In the genomic region with DNA sequence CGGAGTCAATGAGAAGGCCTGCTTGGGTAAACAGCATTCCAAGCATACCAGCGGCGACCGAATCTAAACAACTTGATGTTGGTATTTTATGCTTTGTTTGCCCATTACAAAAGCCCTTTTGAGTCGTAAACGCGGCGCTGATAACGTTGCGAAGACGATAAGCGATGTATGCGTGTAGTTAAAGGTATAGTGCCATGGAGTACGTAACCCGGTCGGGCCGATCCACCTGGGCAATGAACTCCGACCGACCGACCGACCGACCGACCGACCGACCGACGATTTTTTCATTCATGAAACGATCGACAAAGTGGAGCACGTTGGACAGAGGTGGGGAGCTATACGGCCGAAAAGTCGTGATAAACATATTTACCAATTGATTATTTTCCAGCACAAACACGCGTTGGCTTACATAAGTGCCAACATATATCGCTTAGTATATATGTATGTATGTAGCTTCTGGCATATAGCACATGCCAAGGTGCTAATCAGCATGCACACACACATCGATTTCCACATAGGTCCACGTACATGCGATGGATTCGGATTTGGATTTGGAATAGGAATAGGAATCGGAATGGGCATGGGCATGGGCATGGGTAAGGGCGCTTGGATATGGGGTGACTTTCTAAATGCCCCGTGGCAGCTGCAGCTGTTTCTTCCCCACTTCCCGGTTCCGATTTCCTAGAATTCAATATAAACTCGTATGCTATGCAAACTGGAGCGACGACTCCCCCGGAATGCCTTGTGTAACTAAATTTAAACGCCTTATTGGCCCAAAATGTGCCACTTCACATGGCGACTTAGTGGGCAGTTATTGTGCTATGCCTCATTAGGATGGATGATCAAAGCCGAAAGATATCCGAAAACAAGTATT, we compare ENCODE assay signal across 1 fruit fly cellular context.
A peak's percentile ranks its signal among the peaks of the same experiment; 100 is the strongest.
TF ChIP-seq lines count a peak whose summit lies in the region.

No protein-coding gene starts in this region.

TF ChIP-seq in whole organism, embryonic, 481 proteins besides CTCF, POLR2A, EP300 and RAD21 (continued from another document):
- peak; percentile 32 for TF ChIP-seq CG15601 (tag; optimal IDR thresholded peaks at IDR 0.05; lab: Kevin White, UChicago)
- no peak for TF ChIP-seq CG10462 (GFP tag; optimal IDR thresholded peaks at IDR 0.05; lab: Kevin White, UChicago)
- TF ChIP-seq CG4424 (GFP tag; optimal IDR thresholded peaks at IDR 0.05; lab: Kevin White, UChicago), result no peak
- no peak for TF ChIP-seq shn (GFP tag; optimal IDR thresholded peaks at IDR 0.05; lab: Kevin White, UChicago)
- TF ChIP-seq CG7963 (GFP tag; IDR thresholded peaks at IDR 0.05; lab: Robert Waterston, UW; ENCODE audit: partially characterized antibody), result no peak
- TF ChIP-seq HHEX (GFP tag; optimal IDR thresholded peaks at IDR 0.05; lab: Kevin White, UChicago), result no peak
- peak; percentile 12 for TF ChIP-seq NC2α (GFP tag; optimal IDR thresholded peaks at IDR 0.05; lab: Kevin White, UChicago)
- no peak for TF ChIP-seq CG18262 (tag; optimal IDR thresholded peaks at IDR 0.05; lab: Kevin White, UChicago)
- peak; percentile 24 for TF ChIP-seq p53 (GFP tag; optimal IDR thresholded peaks at IDR 0.05; lab: Kevin White, UChicago)
- no peak for TF ChIP-seq CG10147 (GFP tag; optimal IDR thresholded peaks at IDR 0.05; lab: Kevin White, UChicago)
- TF ChIP-seq D (optimal IDR thresholded peaks at IDR 0.05; lab: Kevin White, UChicago), result no peak
- no peak for TF ChIP-seq D (GFP tag; optimal IDR thresholded peaks at IDR 0.05; lab: Kevin White, UChicago)
- TF ChIP-seq ash1 (GFP tag; optimal IDR thresholded peaks at IDR 0.05; lab: Kevin White, UChicago), result no peak
- no peak for TF ChIP-seq wdn (GFP tag; IDR thresholded peaks at IDR 0.05; lab: Robert Waterston, UW)
- TF ChIP-seq CG18011 (GFP tag; optimal IDR thresholded peaks at IDR 0.05; lab: Kevin White, UChicago), result no peak
- 0 out of 2 replicates have a peak, but pooled peaks have one; percentile 1 for TF ChIP-seq Ptx1 (GFP tag; IDR thresholded peaks at IDR 0.05; lab: Robert Waterston, UW)
- peak; percentile 69; the same call in 1 of the 3 replicates for TF ChIP-seq ci (GFP tag; IDR thresholded peaks at IDR 0.05; lab: Robert Waterston, UW)
- no peak for TF ChIP-seq sna (GFP tag; IDR thresholded peaks at IDR 0.05; lab: Robert Waterston, UW; ENCODE audit: partially characterized antibody)
- no peak for TF ChIP-seq CG8765 (GFP tag; IDR thresholded peaks at IDR 0.05; lab: Robert Waterston, UW)
- no peak for TF ChIP-seq CG3995 (GFP tag; optimal IDR thresholded peaks at IDR 0.05; lab: Kevin White, UChicago)
- no peak for TF ChIP-seq CG2889 (GFP tag; IDR thresholded peaks at IDR 0.05; lab: Robert Waterston, UW)
- TF ChIP-seq gsb (GFP tag; IDR thresholded peaks at IDR 0.05; lab: Robert Waterston, UW), result no peak
- TF ChIP-seq tna (GFP tag; IDR thresholded peaks at IDR 0.05; lab: Robert Waterston, UW; ENCODE audit: partially characterized antibody), result no peak
- peak; percentile 48 for TF ChIP-seq CG12071 (GFP tag; optimal IDR thresholded peaks at IDR 0.05; lab: Kevin White, UChicago)
- no peak for TF ChIP-seq mam (GFP tag; optimal IDR thresholded peaks at IDR 0.05; lab: Kevin White, UChicago)
- no peak for TF ChIP-seq CG14860 (GFP tag; IDR thresholded peaks at IDR 0.05; lab: Robert Waterston, UW; ENCODE audit: partially characterized antibody)
- TF ChIP-seq CG6813 (GFP tag; optimal IDR thresholded peaks at IDR 0.05; lab: Kevin White, UChicago), result peak; percentile 66
- no peak for TF ChIP-seq pum (GFP tag; optimal IDR thresholded peaks at IDR 0.05; lab: Kevin White, UChicago)
- TF ChIP-seq repo (GFP tag; optimal IDR thresholded peaks at IDR 0.05; lab: Kevin White, UChicago), result no peak
- no peak for TF ChIP-seq CG16815 (GFP tag; optimal IDR thresholded peaks at IDR 0.05; lab: Kevin White, UChicago)
- TF ChIP-seq Trl (optimal IDR thresholded peaks at IDR 0.05; lab: Kevin White, UChicago), result no peak
- no peak for TF ChIP-seq Trl (GFP tag; optimal IDR thresholded peaks at IDR 0.05; lab: Kevin White, UChicago)
- peak; percentile 22 for TF ChIP-seq CG15269 (tag; optimal IDR thresholded peaks at IDR 0.05; lab: Kevin White, UChicago)
- TF ChIP-seq CG8944 (GFP tag; optimal IDR thresholded peaks at IDR 0.05; lab: Kevin White, UChicago), result no peak
- TF ChIP-seq trh (GFP tag; optimal IDR thresholded peaks at IDR 0.05; lab: Kevin White, UChicago), result no peak
- TF ChIP-seq dati (GFP tag; IDR thresholded peaks at IDR 0.05; lab: Robert Waterston, UW), result no peak
- TF ChIP-seq exex (tag; optimal IDR thresholded peaks at IDR 0.05; lab: Kevin White, UChicago), result peak; percentile 75
- no peak for TF ChIP-seq sob (GFP tag; IDR thresholded peaks at IDR 0.05; lab: Robert Waterston, UW)
- no peak for TF ChIP-seq CG32532 (GFP tag; IDR thresholded peaks at IDR 0.05; lab: Robert Waterston, UW)
- no peak for TF ChIP-seq ewg (GFP tag; optimal IDR thresholded peaks at IDR 0.05; lab: Kevin White, UChicago)
- no peak for TF ChIP-seq pb (GFP tag; optimal IDR thresholded peaks at IDR 0.05; lab: Kevin White, UChicago)
- TF ChIP-seq CG12104 (GFP tag; optimal IDR thresholded peaks at IDR 0.05; lab: Kevin White, UChicago), result no peak
- peak in 1 of 2 experiments; percentile 96 for TF ChIP-seq Pdp1 (GFP tag; optimal IDR thresholded peaks at IDR 0.05; lab: Kevin White, UChicago)
- no peak for TF ChIP-seq Oaz (GFP tag; IDR thresholded peaks at IDR 0.05; lab: Robert Waterston, UW)
- TF ChIP-seq CG17385 (GFP tag; optimal IDR thresholded peaks at IDR 0.05; lab: Kevin White, UChicago), result peak; percentile 34
- no peak for TF ChIP-seq Poxn (GFP tag; IDR thresholded peaks at IDR 0.05; lab: Robert Waterston, UW)
- TF ChIP-seq Adf1 (GFP tag; IDR thresholded peaks at IDR 0.05; lab: Robert Waterston, UW), result peak; percentile 37; the same call in 1 of the 2 replicates
- 0 out of 2 replicates have a peak, but pooled peaks have one; percentile 7 for TF ChIP-seq crol (GFP tag; IDR thresholded peaks at IDR 0.05; lab: Robert Waterston, UW)
- no peak for TF ChIP-seq Nf-YC (tag; optimal IDR thresholded peaks at IDR 0.05; lab: Kevin White, UChicago)
- TF ChIP-seq CG14441 (GFP tag; IDR thresholded peaks at IDR 0.05; lab: Robert Waterston, UW), result no peak; the same call in 1 of the 2 replicates
- TF ChIP-seq CG9932 (GFP tag; IDR thresholded peaks at IDR 0.05; lab: Robert Waterston, UW), result no peak
- TF ChIP-seq vfl (GFP tag; optimal IDR thresholded peaks at IDR 0.05; lab: Kevin White, UChicago), result no peak
- TF ChIP-seq knrl (GFP tag; IDR thresholded peaks at IDR 0.05; lab: Robert Waterston, UW; ENCODE audit: partially characterized antibody), result no peak
- no peak for TF ChIP-seq slp2 (GFP tag; optimal IDR thresholded peaks at IDR 0.05; lab: Kevin White, UChicago)
- TF ChIP-seq ap (GFP tag; IDR thresholded peaks at IDR 0.05; lab: Robert Waterston, UW), result 0 out of 2 replicates have a peak, but pooled peaks have one; percentile 2
- no peak for TF ChIP-seq Eip74EF (GFP tag; optimal IDR thresholded peaks at IDR 0.05; lab: Kevin White, UChicago)
- no peak for TF ChIP-seq Dad (GFP tag; optimal IDR thresholded peaks at IDR 0.05; lab: Kevin White, UChicago)
- no peak for TF ChIP-seq CG12219 (GFP tag; optimal IDR thresholded peaks at IDR 0.05; lab: Kevin White, UChicago)
- no peak for TF ChIP-seq dmrt11E (tag; optimal IDR thresholded peaks at IDR 0.05; lab: Kevin White, UChicago)
- TF ChIP-seq zen2 (GFP tag; IDR thresholded peaks at IDR 0.05; lab: Robert Waterston, UW; ENCODE audit: partially characterized antibody), result 0 out of 3 replicates have a peak, but pooled peaks have one; percentile 24
- TF ChIP-seq pros (GFP tag; optimal IDR thresholded peaks at IDR 0.05; lab: Kevin White, UChicago), result no peak
- TF ChIP-seq dm (GFP tag; optimal IDR thresholded peaks at IDR 0.05; lab: Kevin White, UChicago), result no peak
- no peak for TF ChIP-seq Blimp-1 (GFP tag; optimal IDR thresholded peaks at IDR 0.05; lab: Kevin White, UChicago)
- no peak for TF ChIP-seq CG7928 (GFP tag; optimal IDR thresholded peaks at IDR 0.05; lab: Kevin White, UChicago)
- TF ChIP-seq fru (optimal IDR thresholded peaks at IDR 0.05; lab: Kevin White, UChicago), result no peak
- TF ChIP-seq CG3838 (GFP tag; optimal IDR thresholded peaks at IDR 0.05; lab: Kevin White, UChicago), result no peak
- no peak for TF ChIP-seq fd102C (GFP tag; optimal IDR thresholded peaks at IDR 0.05; lab: Kevin White, UChicago)
- peak; percentile 71 for TF ChIP-seq CG10431 (GFP tag; optimal IDR thresholded peaks at IDR 0.05; lab: Kevin White, UChicago)
- TF ChIP-seq CG6791 (GFP tag; IDR thresholded peaks at IDR 0.05; lab: Robert Waterston, UW; ENCODE audit: partially characterized antibody), result no peak
- TF ChIP-seq sug (tag; optimal IDR thresholded peaks at IDR 0.05; lab: Kevin White, UChicago), result peak; percentile 82
- no peak for TF ChIP-seq luna (GFP tag; optimal IDR thresholded peaks at IDR 0.05; lab: Kevin White, UChicago)
- peak; percentile 40 for TF ChIP-seq CG4328 (GFP tag; optimal IDR thresholded peaks at IDR 0.05; lab: Kevin White, UChicago)
- TF ChIP-seq jigr1 (GFP tag; IDR thresholded peaks at IDR 0.05; lab: Robert Waterston, UW), result no peak
- TF ChIP-seq Sox100B (GFP tag; optimal IDR thresholded peaks at IDR 0.05; lab: Kevin White, UChicago), result no peak
- TF ChIP-seq h (optimal IDR thresholded peaks at IDR 0.05; lab: Kevin White, UChicago), result no peak
- no peak for TF ChIP-seq Myb (GFP tag; optimal IDR thresholded peaks at IDR 0.05; lab: Kevin White, UChicago)
- no peak for TF ChIP-seq Sry-δ (GFP tag; optimal IDR thresholded peaks at IDR 0.05; lab: Kevin White, UChicago)
- no peak for TF ChIP-seq ERR (GFP tag; optimal IDR thresholded peaks at IDR 0.05; lab: Kevin White, UChicago)
- no peak for TF ChIP-seq mld (GFP tag; IDR thresholded peaks at IDR 0.05; lab: Robert Waterston, UW; ENCODE audit: partially characterized antibody)
- no peak for TF ChIP-seq CG11504 (tag; optimal IDR thresholded peaks at IDR 0.05; lab: Kevin White, UChicago)
- TF ChIP-seq CG2129 (GFP tag; IDR thresholded peaks at IDR 0.05; lab: Robert Waterston, UW; ENCODE audit: partially characterized antibody), result no peak
- no peak for TF ChIP-seq CG2875 (GFP tag; optimal IDR thresholded peaks at IDR 0.05; lab: Kevin White, UChicago)
- TF ChIP-seq Hmr (GFP tag; optimal IDR thresholded peaks at IDR 0.05; lab: Kevin White, UChicago), result peak; percentile 17
- TF ChIP-seq CG17328 (GFP tag; IDR thresholded peaks at IDR 0.05; lab: Robert Waterston, UW), result no peak
- no peak for TF ChIP-seq CG16813 (GFP tag; IDR thresholded peaks at IDR 0.05; lab: Robert Waterston, UW; ENCODE audit: partially characterized antibody)
- no peak for TF ChIP-seq CG3065 (GFP tag; optimal IDR thresholded peaks at IDR 0.05; lab: Kevin White, UChicago)
- 0 out of 2 replicates have a peak, but pooled peaks have one; percentile 2 for TF ChIP-seq CG10959 (GFP tag; IDR thresholded peaks at IDR 0.05; lab: Robert Waterston, UW)
- TF ChIP-seq Hsf (GFP tag; optimal IDR thresholded peaks at IDR 0.05; lab: Kevin White, UChicago), result no peak
